Worm (Caenorhabditis elegans): Measurements from ENCODE around the gene dct-5.
A peak's percentile ranks its signal among the peaks of the same experiment; 100 is the strongest.

The dct-5 gene

DNA sequence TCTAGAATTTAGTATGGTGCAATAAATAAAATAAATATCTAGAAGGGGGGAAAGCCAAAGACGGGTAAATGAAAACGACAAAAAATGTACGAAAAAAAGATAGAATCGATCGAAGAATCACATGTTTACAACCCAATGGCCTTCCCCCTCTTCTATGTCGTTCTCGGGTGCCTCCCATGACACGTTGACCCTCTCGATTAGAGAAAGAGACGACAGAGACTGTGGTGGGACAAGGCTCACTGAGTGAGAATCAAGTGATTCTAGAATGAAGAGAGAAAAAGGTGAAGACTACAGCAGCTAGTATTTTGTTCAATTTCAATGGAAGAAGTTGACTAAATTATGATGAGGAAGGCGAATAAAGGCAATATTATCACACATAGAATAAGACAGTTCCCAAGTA, 10.7 kb downstream of the dct-5 start:
- TF ChIP-seq snpc-4 (tag; optimal IDR thresholded peaks at IDR 0.05): no peak
- TF ChIP-seq ces-1 (GFP tag; optimal IDR thresholded peaks at IDR 0.05): no peak
- peak; percentile 33 for TF ChIP-seq pha-4 (tag; optimal IDR thresholded peaks at IDR 0.05)
- TF ChIP-seq ceh-39 (tag; optimal IDR thresholded peaks at IDR 0.05): peak; percentile 18
- TF ChIP-seq mls-2 (tag; optimal IDR thresholded peaks at IDR 0.05): no peak
- no peak for TF ChIP-seq tbx-8 (GFP tag; optimal IDR thresholded peaks at IDR 0.05)
- peak; percentile 29 for TF ChIP-seq unc-120 (tag; optimal IDR thresholded peaks at IDR 0.05; ENCODE audit: poor library complexity, severe bottlenecking)
- TF ChIP-seq nhr-2 (tag; optimal IDR thresholded peaks at IDR 0.05): no peak
- peak; percentile 3 for TF ChIP-seq mep-1 (tag; optimal IDR thresholded peaks at IDR 0.05)
- peak; percentile 38 for TF ChIP-seq sptf-1 (tag; optimal IDR thresholded peaks at IDR 0.05)
- peak; percentile 39 for TF ChIP-seq unc-62 (GFP tag; optimal IDR thresholded peaks at IDR 0.05)

- TF ChIP-seq mab-5 (tag; optimal IDR thresholded peaks at IDR 0.05) (no peak), lsy-2 (tag; optimal IDR thresholded peaks at IDR 0.05) (no peak), ztf-11 (tag; optimal IDR thresholded peaks at IDR 0.05) (no peak), cnd-1 (tag; optimal IDR thresholded peaks at IDR 0.05) (no peak), ces-1 (GFP tag; optimal IDR thresholded peaks at IDR 0.05) (no peak), sem-2 (GFP tag; optimal IDR thresholded peaks at IDR 0.05) (no peak), nhr-2 (tag; optimal IDR thresholded peaks at IDR 0.05) (no peak), snpc-4 (tag; optimal IDR thresholded peaks at IDR 0.05) (no peak), elt-1 (tag; optimal IDR thresholded peaks at IDR 0.05; ENCODE audit: borderline replicate concordance, insufficient read depth) (no peak), nhr-28 (tag; optimal IDR thresholded peaks at IDR 0.05) (no peak), mls-2 (tag; optimal IDR thresholded peaks at IDR 0.05) (no peak), unc-120 (tag; optimal IDR thresholded peaks at IDR 0.05; ENCODE audit: poor library complexity, severe bottlenecking) (no peak), sptf-1 (tag; optimal IDR thresholded peaks at IDR 0.05) (no peak), hlh-1 (tag; optimal IDR thresholded peaks at IDR 0.05) (no peak), nhr-12 (tag; optimal IDR thresholded peaks at IDR 0.05) (no peak), lin-13 (tag; optimal IDR thresholded peaks at IDR 0.05) (no peak), nhr-76 (tag; optimal IDR thresholded peaks at IDR 0.05) (no peak)
Measured at ce11 chrII:5425633-5426032, 11.1 kb downstream of the dct-5 start, which contains the start of gene F07F6.8. TSS of gene F07F6.8 (minus strand) at chrII:5425733.

ce11 chrII:5423832-5424231, 12.9 kb downstream of the dct-5 start, which contains the start of gene F07F6.7:
TSS of gene F07F6.7 (minus strand) at chrII:5423858.
- TF ChIP-seq zip-8 (tag; optimal IDR thresholded peaks at IDR 0.05) (no peak), mab-5 (tag; optimal IDR thresholded peaks at IDR 0.05) (no peak), ces-1 (GFP tag; optimal IDR thresholded peaks at IDR 0.05) (no peak), cnd-1 (tag; optimal IDR thresholded peaks at IDR 0.05) (no peak), snpc-4 (tag; optimal IDR thresholded peaks at IDR 0.05) (no peak), nhr-28 (tag; optimal IDR thresholded peaks at IDR 0.05) (no peak), lsy-2 (tag; optimal IDR thresholded peaks at IDR 0.05) (no peak), nhr-237 (tag; optimal IDR thresholded peaks at IDR 0.05) (no peak), flh-1 (GFP tag; optimal IDR thresholded peaks at IDR 0.05) (no peak)

DNA sequence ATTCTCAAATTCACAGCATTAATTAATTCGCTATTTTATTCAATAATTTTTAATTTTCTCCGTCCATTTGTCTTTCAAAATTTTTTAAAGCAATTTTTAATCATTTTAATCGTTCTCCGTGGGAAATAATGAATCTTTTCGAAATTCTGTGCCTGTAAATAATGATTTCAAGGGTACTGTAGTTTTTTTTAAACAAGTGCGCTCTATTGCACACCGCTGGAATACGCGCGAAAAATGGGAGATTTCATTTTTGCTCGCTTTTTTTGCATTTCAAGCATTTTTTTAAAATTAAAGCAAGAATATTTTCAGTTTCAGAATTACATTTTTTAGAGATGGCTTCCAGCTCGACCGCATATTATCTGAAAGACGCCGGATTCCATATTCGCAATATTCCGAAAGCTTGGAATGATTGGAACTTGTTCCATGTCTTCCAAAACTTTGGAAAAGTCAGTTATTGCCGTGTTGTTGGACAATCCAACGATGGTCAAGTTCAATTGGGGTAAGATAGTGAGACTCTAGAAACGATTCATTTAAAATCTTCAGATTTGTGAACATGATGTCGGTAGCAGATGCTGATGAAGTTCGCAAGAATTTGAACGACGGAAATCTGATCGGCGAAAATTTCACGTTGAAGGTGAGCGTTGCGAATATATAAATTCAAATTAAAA, 15.7 kb downstream of the dct-5 start, which contains the start of gene tofu-6:
tofu-6 (plus strand) TSS at position 302 of the 668 bp plus-strand sequence.
- no peak for TF ChIP-seq unc-39 (tag; optimal IDR thresholded peaks at IDR 0.05)
- peak; percentile 79 for TF ChIP-seq lsy-2 (tag; optimal IDR thresholded peaks at IDR 0.05)

DNA sequence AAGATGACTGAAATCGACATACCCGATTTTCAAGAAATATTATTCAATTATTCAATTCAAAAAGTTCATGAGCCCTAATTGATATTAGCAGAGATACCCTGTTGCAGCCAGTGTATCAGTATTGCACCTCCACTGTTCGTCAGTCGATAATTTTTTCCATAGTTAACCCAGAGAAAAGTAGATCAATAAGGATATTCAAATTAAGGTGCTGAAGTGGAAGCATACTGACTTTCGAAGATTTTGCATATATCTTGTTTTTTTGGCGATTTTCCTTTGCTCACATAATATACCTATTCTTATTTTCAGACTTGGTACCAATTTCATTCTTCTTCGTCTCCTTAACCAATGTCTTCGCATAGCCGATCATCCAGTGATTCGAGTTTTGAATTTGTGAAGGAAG, 17.8 kb downstream of the dct-5 start, which contains the start of gene EEED8.15:
EEED8.15 (plus strand) TSS at position 301 of the 400 bp plus-strand sequence.
- no peak for TF ChIP-seq nhr-237 (tag; optimal IDR thresholded peaks at IDR 0.05)

DNA sequence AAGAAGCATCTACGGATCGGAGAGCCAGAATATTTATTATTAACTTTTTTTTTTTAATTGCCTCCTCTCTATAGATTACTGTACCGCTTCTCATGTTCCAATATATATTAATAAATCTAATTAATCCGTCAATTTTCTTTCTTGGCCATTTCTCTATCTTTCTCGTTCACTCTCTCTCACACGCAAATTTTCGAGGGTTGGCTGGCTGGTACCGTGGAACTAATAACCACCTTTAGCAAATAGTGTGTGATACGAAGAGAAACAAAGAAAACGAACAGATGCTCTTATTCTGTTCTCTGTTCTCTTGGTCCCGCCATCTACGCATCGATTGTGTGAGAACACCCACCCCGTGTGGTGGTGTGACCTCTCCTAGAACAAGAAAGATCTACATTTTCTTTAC, 18.4 kb downstream of the dct-5 start:
- TF ChIP-seq mls-2 (tag; optimal IDR thresholded peaks at IDR 0.05) (peak; percentile 52), nhr-76 (tag; optimal IDR thresholded peaks at IDR 0.05) (no peak), ceh-39 (tag; optimal IDR thresholded peaks at IDR 0.05) (peak; percentile 18), snpc-4 (tag; optimal IDR thresholded peaks at IDR 0.05) (no peak), nhr-2 (tag; optimal IDR thresholded peaks at IDR 0.05) (no peak), elt-3 (tag; optimal IDR thresholded peaks at IDR 0.05) (no peak), ceh-43 (GFP tag; optimal IDR thresholded peaks at IDR 0.05) (peak; percentile 59), mep-1 (tag; optimal IDR thresholded peaks at IDR 0.05) (no peak), lin-13 (tag; optimal IDR thresholded peaks at IDR 0.05) (peak; percentile 25), nhr-28 (tag; optimal IDR thresholded peaks at IDR 0.05) (no peak), nhr-237 (tag; optimal IDR thresholded peaks at IDR 0.05) (no peak), ceh-83 (GFP tag; optimal IDR thresholded peaks at IDR 0.05) (no peak), unc-39 (tag; optimal IDR thresholded peaks at IDR 0.05) (no peak), flh-1 (GFP tag; optimal IDR thresholded peaks at IDR 0.05) (no peak), unc-120 (tag; optimal IDR thresholded peaks at IDR 0.05; ENCODE audit: poor library complexity, severe bottlenecking) (peak; percentile 14), elt-1 (tag; optimal IDR thresholded peaks at IDR 0.05; ENCODE audit: borderline replicate concordance, insufficient read depth) (no peak), M03D4.4 (tag; optimal IDR thresholded peaks at IDR 0.05) (no peak), mab-5 (tag; optimal IDR thresholded peaks at IDR 0.05) (no peak), tbx-8 (GFP tag; optimal IDR thresholded peaks at IDR 0.05) (no peak), nhr-12 (tag; optimal IDR thresholded peaks at IDR 0.05) (no peak), ham-2 (GFP tag; optimal IDR thresholded peaks at IDR 0.05) (no peak), zip-8 (tag; optimal IDR thresholded peaks at IDR 0.05) (no peak), bed-3 (GFP tag; optimal IDR thresholded peaks at IDR 0.05) (no peak), lsy-2 (tag; optimal IDR thresholded peaks at IDR 0.05) (no peak), pha-4 (tag; optimal IDR thresholded peaks at IDR 0.05) (no peak), sptf-1 (tag; optimal IDR thresholded peaks at IDR 0.05) (no peak), hlh-1 (tag; optimal IDR thresholded peaks at IDR 0.05) (peak; percentile 75), ces-1 (GFP tag; optimal IDR thresholded peaks at IDR 0.05) (peak; percentile 89), sem-2 (GFP tag; optimal IDR thresholded peaks at IDR 0.05) (no peak), unc-62 (GFP tag; optimal IDR thresholded peaks at IDR 0.05) (no peak), ztf-11 (tag; optimal IDR thresholded peaks at IDR 0.05) (peak; percentile 13), lin-32 (GFP tag; optimal IDR thresholded peaks at IDR 0.05) (peak; percentile 67)
